Fruit fly (Drosophila melanogaster) S2 (cell line): Measurements from ENCODE around the gene myo.

Experiments
- CG8478 ChIP-seq: fragments of >200 bp; optimal IDR thresholded peaks from 2 replicates; lab custom pipeline; 2018
- CTCF ChIP-seq, 2 experiments: fragments of >200 bp; optimal IDR thresholded peaks; 2 replicates each; lab custom pipeline; 2018

DNA sequence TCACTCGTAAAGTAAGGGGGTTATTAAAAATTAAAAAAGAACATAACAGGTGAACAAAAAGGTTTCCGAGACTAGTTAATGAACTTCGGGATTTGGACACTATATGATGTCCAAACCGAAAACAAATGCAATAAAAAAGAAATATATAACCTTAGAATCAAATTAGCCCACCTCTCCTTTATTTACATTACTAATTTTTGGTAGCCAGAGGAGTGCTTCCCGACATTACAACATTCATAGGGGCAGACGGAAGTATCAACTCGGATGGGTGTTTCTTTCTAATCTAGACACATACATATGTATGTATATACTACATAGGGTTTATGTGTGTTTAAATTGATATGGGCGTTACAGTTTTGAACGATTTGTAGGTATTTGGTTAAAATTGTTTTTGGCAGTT lies 33.8 kb downstream of the myo start:
- TF ChIP-seq CG8478 (lab: Kevin White, UChicago) (no peak), CTCF (optimal IDR thresholded peaks at IDR 0.05; lab: Kevin White, UChicago) (no peak)
